Fruit fly (Drosophila melanogaster) whole organism, pupa: ENCODE data around the gene Sfp33A3.

Source experiments
- CG10348 ChIP-seq: fragments of 200-800 bp; sonication (Bioruptor generic); IDR thresholded peaks from 2 replicates; pipeline ENCODE4 v1.3.6; 2022; ENCODE audit warnings: missing biosample characterization, missing genetic modification characterization
- CG12605 ChIP-seq: fragments of 200-800 bp; sonication (Bioruptor generic); IDR thresholded peaks from 2 replicates; pipeline ENCODE4 v1.3.6; 2022; ENCODE audit warnings: missing biosample characterization, missing genetic modification characterization
- CG13204 ChIP-seq: fragments of 200-800 bp; sonication (Bioruptor generic); optimal IDR thresholded peaks from 2 replicates; lab custom pipeline; 2018; ENCODE audit warnings: missing biosample characterization, mild to moderate bottlenecking, missing genetic modification characterization, moderate library complexity
- CG14655 ChIP-seq: fragments of 200-800 bp; sonication (Bioruptor generic); optimal IDR thresholded peaks from 3 replicates; lab custom pipeline; 2017; ENCODE audit warnings: mild to moderate bottlenecking, missing biosample characterization, missing genetic modification reagents, missing genetic modification characterization
- CG15710 ChIP-seq: fragments of 200-800 bp; sonication (Bioruptor generic); optimal IDR thresholded peaks from 2 replicates; lab custom pipeline; 2018; ENCODE audit warnings: missing biosample characterization, mild to moderate bottlenecking, missing genetic modification characterization, moderate library complexity
- CG17806 ChIP-seq: fragments of 200-800 bp; sonication (Bioruptor generic); optimal IDR thresholded peaks from 2 replicates; lab custom pipeline; 2018; ENCODE audit warnings: missing biosample characterization, mild to moderate bottlenecking, missing genetic modification characterization, moderate library complexity
- CG32121 ChIP-seq: fragments of 200-800 bp; sonication (Bioruptor generic); IDR thresholded peaks from 2 replicates; pipeline ENCODE4 v1.3.6; 2022; ENCODE audit warnings: missing biosample characterization, missing genetic modification characterization
- CG34367 ChIP-seq: fragments of 200-800 bp; sonication (Bioruptor generic); optimal IDR thresholded peaks from 2 replicates; lab custom pipeline; 2018; ENCODE audit warnings: missing biosample characterization, mild to moderate bottlenecking, missing genetic modification characterization
- CG4496 ChIP-seq: fragments of 200-800 bp; sonication (Bioruptor generic); IDR thresholded peaks from 3 replicates; pipeline ENCODE4 v1.3.6; 2022; ENCODE audit warnings: missing biosample characterization, missing genetic modification characterization
- CG8159 ChIP-seq: fragments of 200-800 bp; sonication (Bioruptor generic); optimal IDR thresholded peaks from 3 replicates; lab custom pipeline; 2018; ENCODE audit warnings: missing biosample characterization, mild to moderate bottlenecking, missing genetic modification characterization, moderate library complexity
- CG8301 ChIP-seq: fragments of 200-800 bp; sonication (Bioruptor generic); optimal IDR thresholded peaks from 2 replicates; lab custom pipeline; 2018; ENCODE audit warnings: missing biosample characterization, mild to moderate bottlenecking, missing genetic modification characterization
- CG9948 ChIP-seq: fragments of 200-800 bp; sonication (Bioruptor generic); optimal IDR thresholded peaks from 2 replicates; lab custom pipeline; 2018; ENCODE audit warnings: missing biosample characterization, mild to moderate bottlenecking, missing genetic modification characterization, moderate library complexity
- D1 ChIP-seq: fragments of 200-800 bp; sonication (Bioruptor generic); optimal IDR thresholded peaks from 2 replicates; lab custom pipeline; 2018; ENCODE audit warnings: missing biosample characterization, mild to moderate bottlenecking, missing genetic modification characterization, moderate library complexity
- EcR ChIP-seq: fragments of 200-800 bp; sonication (Bioruptor generic); optimal IDR thresholded peaks from 3 replicates; lab custom pipeline; 2019; ENCODE audit warnings: missing biosample characterization, missing genetic modification characterization, mild to moderate bottlenecking, moderate library complexity, missing genetic modification reagents
- Ets98B ChIP-seq: fragments of 200-800 bp; sonication (Bioruptor generic); IDR thresholded peaks from 2 replicates; pipeline ENCODE4 v1.3.6; 2022; ENCODE audit warnings: missing biosample characterization, missing genetic modification characterization
- Pif1A ChIP-seq: fragments of 200-800 bp; sonication (Bioruptor generic); optimal IDR thresholded peaks from 3 replicates; lab custom pipeline; 2016; ENCODE audit warnings: missing biosample characterization, missing genetic modification characterization
- Pif1B ChIP-seq: fragments of 200-800 bp; sonication (Bioruptor generic); optimal IDR thresholded peaks from 3 replicates; lab custom pipeline; 2016; ENCODE audit warnings: missing biosample characterization, missing genetic modification characterization
- Snoo ChIP-seq: fragments of 200-800 bp; sonication (Bioruptor generic); optimal IDR thresholded peaks from 3 replicates; lab custom pipeline; 2017; ENCODE audit warnings: missing biosample characterization, mild to moderate bottlenecking, missing genetic modification characterization, inconsistent platforms
- fd96Ca ChIP-seq: fragments of 200-800 bp; sonication (Bioruptor generic); IDR thresholded peaks from 3 replicates; pipeline ENCODE4 v1.3.6; 2022; ENCODE audit warnings: missing biosample characterization, missing genetic modification characterization
- gl ChIP-seq: fragments of 200-800 bp; sonication (Bioruptor generic); optimal IDR thresholded peaks from 2 replicates; lab custom pipeline; 2018; ENCODE audit warnings: missing biosample characterization, mild to moderate bottlenecking, missing genetic modification characterization
- rn ChIP-seq: fragments of 200-800 bp; sonication (Bioruptor generic); IDR thresholded peaks from 2 replicates; pipeline ENCODE4 v1.3.6; 2022; ENCODE audit warnings: missing biosample characterization, missing genetic modification characterization

The Sfp33A3 gene

dm6 chr2L:11806022-11806700 lies 33.6 kb upstream of the Sfp33A3 start:
- TF ChIP-seq rn (GFP tag; lab: Robert Waterston, UW) (no peak), CG8159 (tag; lab: Kevin White, UChicago) (no peak), CG14655 (GFP tag; lab: Kevin White, UChicago) (no peak), Snoo (no peak), CG9948 (tag; lab: Kevin White, UChicago) (no peak), D1 (tag; lab: Kevin White, UChicago) (no peak), Ets98B (GFP tag; lab: Robert Waterston, UW) (no peak), Pif1A (GFP tag; lab: Kevin White, UChicago) (no peak), CG32121 (GFP tag; lab: Robert Waterston, UW) (no peak), CG4496 (GFP tag; lab: Robert Waterston, UW) (peak; percentile 54; the same call in 1 of the 3 replicates), fd96Ca (0 out of 3 replicates have a peak, but pooled peaks have one; percentile 46), EcR (GFP tag; lab: Kevin White, UChicago) (peak; percentile 24), CG34367 (tag; lab: Kevin White, UChicago) (no peak), CG17806 (tag; lab: Kevin White, UChicago) (no peak), CG13204 (no peak), Pif1B (GFP tag; lab: Kevin White, UChicago) (no peak), gl (tag; lab: Kevin White, UChicago) (no peak), CG10348 (GFP tag; lab: Robert Waterston, UW) (no peak), CG8301 (tag; lab: Kevin White, UChicago) (no peak), CG15710 (tag; lab: Kevin White, UChicago) (no peak), CG12605 (GFP tag; lab: Robert Waterston, UW) (peak; percentile 47; the same call in 1 of the 2 replicates)

dm6 chr2L:11806701-11807674 lies 32.7 kb upstream of the Sfp33A3 start:
- peak; percentile 78 for TF ChIP-seq CG34367 (tag; lab: Kevin White, UChicago)
- TF ChIP-seq Pif1A (GFP tag; lab: Kevin White, UChicago) = peak; percentile 73
- peak; percentile 76 for TF ChIP-seq CG15710 (tag; lab: Kevin White, UChicago)
- TF ChIP-seq CG8159 (tag; lab: Kevin White, UChicago) = peak; percentile 72
- peak; percentile 82 for TF ChIP-seq EcR (GFP tag; lab: Kevin White, UChicago)
- TF ChIP-seq Ets98B (GFP tag; lab: Robert Waterston, UW) = peak; percentile 83
- TF ChIP-seq rn (GFP tag; lab: Robert Waterston, UW) = peak; percentile 61
- peak; percentile 62 for TF ChIP-seq CG17806 (tag; lab: Kevin White, UChicago)
- no peak for TF ChIP-seq D1 (tag; lab: Kevin White, UChicago)
- TF ChIP-seq gl (tag; lab: Kevin White, UChicago) = peak; percentile 91
- peak; percentile 76 for TF ChIP-seq CG8301 (tag; lab: Kevin White, UChicago)
- TF ChIP-seq CG9948 (tag; lab: Kevin White, UChicago) = peak; percentile 63
- TF ChIP-seq CG10348 (GFP tag; lab: Robert Waterston, UW) = no peak
- peak; percentile 92 for TF ChIP-seq CG4496 (GFP tag; lab: Robert Waterston, UW)
- TF ChIP-seq fd96Ca = peak; percentile 83
- peak; percentile 74 for TF ChIP-seq Snoo
- TF ChIP-seq CG14655 (GFP tag; lab: Kevin White, UChicago) = peak; percentile 83
- TF ChIP-seq CG12605 (GFP tag; lab: Robert Waterston, UW) = peak; percentile 87
- TF ChIP-seq Pif1B (GFP tag; lab: Kevin White, UChicago) = peak; percentile 80
- peak; percentile 89 for TF ChIP-seq CG32121 (GFP tag; lab: Robert Waterston, UW)
- TF ChIP-seq CG13204 = peak; percentile 93

dm6 chr2L:11807697-11808226 lies 31.9 kb upstream of the Sfp33A3 start:
- TF ChIP-seq CG14655 (GFP tag; lab: Kevin White, UChicago) (peak; percentile 12), CG9948 (tag; lab: Kevin White, UChicago) (no peak), Pif1A (GFP tag; lab: Kevin White, UChicago) (no peak), CG15710 (tag; lab: Kevin White, UChicago) (no peak), gl (tag; lab: Kevin White, UChicago) (no peak), Pif1B (GFP tag; lab: Kevin White, UChicago) (peak; percentile 44), CG17806 (tag; lab: Kevin White, UChicago) (peak; percentile 9), CG32121 (GFP tag; lab: Robert Waterston, UW) (peak; percentile 70), Ets98B (GFP tag; lab: Robert Waterston, UW) (peak; percentile 25), CG13204 (peak; percentile 75), CG12605 (GFP tag; lab: Robert Waterston, UW) (peak; percentile 50), rn (GFP tag; lab: Robert Waterston, UW) (no peak), fd96Ca (peak; percentile 60; the same call in 1 of the 3 replicates), CG4496 (GFP tag; lab: Robert Waterston, UW) (peak; percentile 51; the same call in 1 of the 3 replicates), CG10348 (GFP tag; lab: Robert Waterston, UW) (no peak), EcR (GFP tag; lab: Kevin White, UChicago) (peak; percentile 71), Snoo (peak; percentile 5)

- no peak for TF ChIP-seq EcR (GFP tag; lab: Kevin White, UChicago)
- TF ChIP-seq Snoo = no peak
- no peak for TF ChIP-seq gl (tag; lab: Kevin White, UChicago)
- TF ChIP-seq CG9948 (tag; lab: Kevin White, UChicago) = no peak
- no peak for TF ChIP-seq D1 (tag; lab: Kevin White, UChicago)
- TF ChIP-seq CG13204 = no peak
- no peak for TF ChIP-seq CG4496 (GFP tag; lab: Robert Waterston, UW)
- no peak for TF ChIP-seq Pif1B (GFP tag; lab: Kevin White, UChicago)
- no peak for TF ChIP-seq rn (GFP tag; lab: Robert Waterston, UW)
- no peak for TF ChIP-seq CG12605 (GFP tag; lab: Robert Waterston, UW)
- TF ChIP-seq CG15710 (tag; lab: Kevin White, UChicago) = no peak
- TF ChIP-seq CG14655 (GFP tag; lab: Kevin White, UChicago) = no peak
- TF ChIP-seq fd96Ca = no peak
- no peak for TF ChIP-seq CG17806 (tag; lab: Kevin White, UChicago)
Observed at dm6 chr2L:11808327-11808701, 31.4 kb upstream of the Sfp33A3 start.
